Fruit fly (Drosophila melanogaster) S2 (cell line): ENCODE measurements around the gene CG6893.

Source experiments
- CG8478 ChIP-seq: fragments of >200 bp; optimal IDR thresholded peaks from 2 replicates; lab custom pipeline; 2018
- CTCF ChIP-seq, 2 experiments: fragments of >200 bp; optimal IDR thresholded peaks; 2 replicates each; lab custom pipeline; 2018

The CG6893 gene

DNA sequence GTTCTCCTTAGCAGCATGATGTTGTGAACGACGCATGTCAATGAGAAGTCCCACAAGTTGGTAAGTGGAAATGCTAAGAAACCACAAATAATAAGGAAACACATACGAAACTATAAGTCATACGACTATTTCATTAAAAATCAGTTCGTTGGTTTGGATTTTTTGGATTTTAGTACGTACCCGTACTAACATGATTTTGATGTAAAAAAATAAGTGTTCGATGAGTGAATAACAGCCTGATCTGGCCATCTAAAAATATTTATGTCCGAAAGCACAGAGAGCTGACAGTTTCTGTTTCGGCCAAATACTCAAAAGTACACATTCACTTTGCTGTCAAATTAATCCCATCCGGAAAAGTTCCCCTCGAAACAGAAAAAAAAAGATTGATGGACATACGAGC is at the start of gene CG6893:
Gene CG6893, plus strand, starts transcription at position 301 of the 400 bp plus-strand sequence.
- TF ChIP-seq CTCF (optimal IDR thresholded peaks at IDR 0.05; lab: Kevin White, UChicago) (no peak), CG8478 (no peak)

DNA sequence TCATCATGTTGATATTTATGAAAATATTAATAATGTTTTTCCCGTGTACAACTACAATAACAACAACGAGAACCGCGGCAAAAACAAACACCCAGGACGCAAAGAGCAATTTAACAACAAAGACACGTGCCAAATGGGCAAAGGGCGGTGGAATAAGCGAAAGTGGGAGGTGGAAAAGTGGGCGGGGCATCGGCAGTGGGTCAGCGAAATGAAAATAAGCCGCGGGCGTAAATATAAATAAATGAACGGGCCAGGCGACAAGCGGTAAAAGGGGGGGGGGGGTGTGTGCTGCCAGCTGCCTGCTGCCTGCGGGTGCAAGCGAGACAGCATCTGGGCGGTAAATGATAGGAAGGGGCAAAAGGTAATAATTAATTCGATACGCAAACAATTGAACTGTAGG is 40.2 kb upstream of the CG6893 start:
- no peak for TF ChIP-seq CG8478
- no peak for TF ChIP-seq CTCF (optimal IDR thresholded peaks at IDR 0.05; lab: Kevin White, UChicago)

DNA sequence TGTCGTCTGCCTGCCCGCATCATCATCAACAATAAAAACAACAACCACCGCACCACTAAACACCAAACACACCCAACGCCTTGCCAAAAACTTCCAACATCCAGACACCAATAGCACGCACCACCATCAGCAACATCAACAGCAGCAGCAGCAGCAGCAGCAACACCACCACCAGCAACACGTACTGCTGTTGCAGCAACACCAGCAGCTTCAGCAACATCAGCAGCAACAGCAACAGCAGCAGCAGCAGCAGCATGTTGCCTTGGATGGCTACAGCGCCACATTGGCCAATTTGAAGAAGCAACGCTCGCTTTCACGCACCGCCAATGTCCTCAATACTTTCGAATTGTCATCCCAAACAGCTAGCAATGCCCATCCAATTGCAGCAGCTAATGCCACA is 28.4 kb upstream of the CG6893 start:
- no peak for TF ChIP-seq CG8478
- TF ChIP-seq CTCF (optimal IDR thresholded peaks at IDR 0.05; lab: Kevin White, UChicago): no peak

DNA sequence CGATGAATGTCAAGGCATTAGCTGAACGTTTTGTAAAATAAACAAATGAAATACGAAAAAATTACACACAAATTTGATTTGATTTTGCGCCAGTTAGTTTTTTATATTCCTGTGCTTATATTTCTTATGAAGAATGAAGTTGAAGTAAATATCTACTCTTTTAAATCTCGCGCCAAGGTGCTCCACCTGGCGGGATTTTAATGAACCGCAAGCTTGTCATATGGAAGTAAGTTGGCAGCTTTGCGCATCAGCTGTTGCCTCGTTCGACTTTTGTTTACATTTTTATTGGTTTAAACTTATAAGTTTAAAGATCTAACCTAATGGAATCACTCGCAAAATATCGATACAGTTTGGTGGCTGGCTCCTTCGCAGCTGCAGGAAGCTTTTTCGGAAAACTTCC is 26.9 kb upstream of the CG6893 start, which contains the start of gene CG42495:
Gene CG42495, plus strand, starts transcription at position 247 of the 400 bp plus-strand sequence.
- TF ChIP-seq CTCF (optimal IDR thresholded peaks at IDR 0.05; lab: Kevin White, UChicago) (peak; percentile 85 to 92), CG8478 (no peak)

DNA sequence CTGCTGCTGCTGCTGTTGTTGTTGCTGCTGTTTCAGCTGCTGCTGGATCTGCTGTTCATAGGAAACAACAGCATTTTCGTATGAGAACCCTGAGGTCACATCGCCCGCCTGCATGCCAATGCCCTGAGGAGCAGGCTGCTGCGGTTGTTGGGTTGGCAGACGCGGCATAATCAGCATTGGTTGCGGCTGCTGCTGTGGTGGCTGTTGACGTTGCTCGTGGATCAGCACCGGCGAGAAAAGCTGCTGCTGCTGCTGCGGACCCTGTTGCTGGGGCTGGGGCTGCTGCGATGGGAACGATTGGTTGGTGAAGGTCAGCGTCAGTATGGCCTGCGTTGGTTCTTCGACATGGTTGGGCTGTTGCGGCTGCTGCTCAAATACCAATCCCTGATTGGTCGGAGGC is 24.1 kb upstream of the CG6893 start:
- TF ChIP-seq CTCF (optimal IDR thresholded peaks at IDR 0.05; lab: Kevin White, UChicago): no peak
- no peak for TF ChIP-seq CG8478

DNA sequence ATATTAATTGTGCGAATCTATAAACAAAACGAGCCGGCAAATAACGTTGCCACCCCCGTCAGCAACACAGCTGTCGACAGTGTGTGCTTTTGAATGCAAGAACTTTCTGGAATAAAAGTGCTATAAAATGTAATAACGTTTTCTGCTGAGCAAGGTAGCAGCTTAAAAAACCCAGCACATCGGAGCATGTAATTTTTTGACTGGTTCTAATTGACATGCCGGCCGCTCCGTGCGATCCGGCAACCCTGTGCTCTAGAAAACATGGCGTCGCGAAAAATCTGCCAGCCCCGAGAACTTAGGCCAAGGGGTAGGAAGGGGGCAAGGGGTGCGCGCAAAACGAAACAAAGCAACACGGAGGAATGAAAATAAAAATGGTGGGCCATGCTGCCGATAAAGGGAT is 21.8 kb upstream of the CG6893 start:
- TF ChIP-seq CTCF (optimal IDR thresholded peaks at IDR 0.05; lab: Kevin White, UChicago) (no peak), CG8478 (no peak)

DNA sequence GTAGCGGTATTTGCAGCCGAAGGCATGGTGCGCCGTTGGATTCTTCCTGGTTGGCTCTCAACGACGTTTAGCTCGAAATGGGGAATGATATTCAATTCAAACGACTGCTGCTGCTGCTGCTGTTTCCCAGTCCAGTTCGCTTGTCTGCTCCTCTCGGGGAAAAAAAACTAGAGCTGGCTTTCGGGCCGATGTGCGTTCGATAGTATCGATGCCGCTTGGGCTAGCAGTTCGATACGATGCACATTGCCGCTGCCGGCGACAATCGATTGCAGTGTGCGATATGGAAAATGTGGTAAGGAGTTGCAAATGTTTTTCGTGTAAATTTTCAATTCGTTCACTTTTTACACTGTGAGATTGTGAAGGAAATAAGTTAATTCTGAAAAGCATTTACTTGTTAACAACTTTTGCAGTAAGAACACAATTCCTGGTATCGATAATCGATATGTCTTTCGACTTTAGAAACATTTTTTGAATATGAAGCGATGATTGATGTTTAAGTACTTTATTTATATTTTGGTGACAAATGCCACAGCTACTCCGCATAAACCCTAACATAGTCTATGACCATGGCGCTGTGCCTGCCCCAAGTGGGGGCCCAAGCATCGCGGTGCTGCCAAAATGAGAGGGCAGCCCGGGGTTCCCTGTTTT is 20.9 kb upstream of the CG6893 start, which contains the start of gene Capr:
Gene Capr, minus strand, starts transcription at position 339 of the 648 bp plus-strand sequence.
- TF ChIP-seq CTCF (optimal IDR thresholded peaks at IDR 0.05; lab: Kevin White, UChicago) (peak; percentile 37 to 46), CG8478 (no peak)

DNA sequence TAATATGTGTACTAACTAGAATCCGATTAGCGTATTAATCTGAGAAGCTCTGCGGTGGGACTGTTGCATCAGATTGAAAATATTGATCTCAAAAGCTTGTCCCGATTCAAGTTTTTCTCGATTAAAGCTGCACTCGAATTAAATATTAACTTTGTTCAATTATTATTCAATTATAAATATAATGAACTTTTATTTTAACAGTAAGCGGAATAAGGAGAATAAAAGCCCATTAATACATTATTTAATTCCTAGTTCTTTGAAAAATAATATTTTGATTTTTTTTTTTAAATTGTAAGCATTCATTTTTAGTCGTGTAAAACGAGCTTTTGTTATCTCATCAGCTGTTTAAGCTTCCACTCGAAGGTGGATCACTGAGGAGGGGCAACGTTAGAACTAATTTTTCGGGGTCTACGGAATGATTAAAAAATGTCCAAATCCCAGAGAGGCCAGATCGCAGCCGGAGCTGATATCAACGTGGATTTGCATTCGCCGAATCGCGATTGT is 18.6 kb upstream of the CG6893 start, which contains the start of the genes GNBP2 and GNBP1:
Gene GNBP2, minus strand, starts transcription at position 51 of the 504 bp plus-strand sequence.
Gene GNBP1, plus strand, starts transcription at position 438 of the 504 bp plus-strand sequence.
- TF ChIP-seq CG8478 (no peak), CTCF (optimal IDR thresholded peaks at IDR 0.05; lab: Kevin White, UChicago) (no peak)

DNA sequence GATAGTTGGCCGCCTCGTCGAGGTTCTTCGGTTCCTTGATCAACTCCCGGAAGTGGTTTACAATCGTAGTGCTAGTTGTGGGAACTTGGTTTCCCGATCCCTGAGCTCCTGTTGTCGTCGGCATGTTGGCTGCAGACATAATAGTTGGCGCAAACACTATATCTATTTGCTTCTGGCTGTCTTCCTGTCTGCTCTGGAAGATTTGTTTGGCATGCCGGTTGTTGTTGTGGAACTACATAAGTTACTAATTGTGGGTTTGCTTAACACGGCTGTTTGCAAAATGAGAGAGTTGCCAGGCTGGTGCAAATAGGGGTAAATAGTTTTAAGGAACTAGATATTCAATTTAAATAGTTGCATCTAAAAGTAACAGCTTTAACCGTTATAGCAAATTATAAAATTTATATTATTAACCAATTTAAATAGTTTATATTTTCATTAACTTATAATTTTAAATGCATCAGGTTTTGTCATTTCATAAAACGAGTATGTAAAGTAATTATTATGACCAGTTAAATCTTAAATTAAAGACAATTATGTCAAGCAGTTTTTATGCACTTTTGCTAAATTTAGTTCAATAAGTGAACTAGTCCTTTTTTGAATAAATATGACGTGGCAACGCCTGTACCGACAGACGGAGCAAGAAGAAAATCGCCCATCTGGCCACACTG is 12.3 kb upstream of the CG6893 start, which contains the start of the genes Sgf11 and CG32202:
Gene Sgf11, minus strand, starts transcription at position 287 of the 668 bp plus-strand sequence.
Gene CG32202, plus strand, starts transcription at position 635 of the 668 bp plus-strand sequence.
- TF ChIP-seq CG8478 (no peak), CTCF (optimal IDR thresholded peaks at IDR 0.05; lab: Kevin White, UChicago) (no peak)

DNA sequence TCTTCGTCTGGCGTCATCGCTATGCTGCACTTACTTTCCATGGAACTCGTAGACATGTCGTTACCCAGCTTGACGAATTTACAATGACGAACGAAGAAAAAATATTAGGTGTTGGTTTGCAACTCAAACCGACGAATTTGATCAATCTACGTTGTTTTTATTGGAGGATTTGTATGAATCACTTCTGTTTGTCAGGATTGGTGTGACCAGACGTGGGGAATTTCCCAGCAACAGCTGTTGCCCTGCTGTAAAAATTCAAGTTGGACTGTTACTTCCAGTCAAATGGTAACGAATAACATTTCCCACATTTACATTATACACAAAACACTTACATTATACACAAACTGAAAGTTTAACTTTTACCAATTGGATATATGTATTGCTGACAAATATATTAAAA is 10.1 kb upstream of the CG6893 start, which contains the start of gene Chmp1:
Gene Chmp1, minus strand, starts transcription at position 216 of the 400 bp plus-strand sequence.
- TF ChIP-seq CG8478: no peak
- TF ChIP-seq CTCF (optimal IDR thresholded peaks at IDR 0.05; lab: Kevin White, UChicago): no peak

DNA sequence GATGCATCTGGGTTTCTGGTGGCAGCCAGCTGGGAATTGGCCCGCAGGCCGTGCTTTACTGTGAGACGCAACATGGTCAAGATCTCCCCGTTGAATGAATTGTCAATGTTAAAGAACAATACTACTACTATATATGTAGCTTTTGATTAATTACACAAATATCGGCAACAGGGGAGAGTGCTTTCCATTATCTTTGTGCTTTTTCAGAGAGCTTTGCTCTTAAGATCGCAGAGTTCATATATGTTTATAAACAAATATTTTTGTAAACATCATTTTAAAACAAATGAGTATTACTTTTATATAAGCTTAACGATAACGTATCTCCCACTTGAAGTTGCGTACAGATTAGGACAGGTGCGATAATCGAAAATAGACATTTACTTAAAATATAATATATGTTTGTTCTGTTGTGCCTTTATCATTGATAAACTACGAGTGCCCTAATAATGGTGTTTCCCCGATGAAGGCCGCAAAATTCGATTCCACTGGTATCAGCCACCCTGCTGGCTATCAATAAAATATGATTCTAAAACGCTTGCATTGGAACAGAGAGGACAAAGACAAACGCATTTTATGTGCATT is 7.7 kb upstream of the CG6893 start, which contains the start of gene Cyp12c1:
Gene Cyp12c1, minus strand, starts transcription at position 100 of the 582 bp plus-strand sequence.
- TF ChIP-seq CTCF (optimal IDR thresholded peaks at IDR 0.05; lab: Kevin White, UChicago) (no peak), CG8478 (no peak)

DNA sequence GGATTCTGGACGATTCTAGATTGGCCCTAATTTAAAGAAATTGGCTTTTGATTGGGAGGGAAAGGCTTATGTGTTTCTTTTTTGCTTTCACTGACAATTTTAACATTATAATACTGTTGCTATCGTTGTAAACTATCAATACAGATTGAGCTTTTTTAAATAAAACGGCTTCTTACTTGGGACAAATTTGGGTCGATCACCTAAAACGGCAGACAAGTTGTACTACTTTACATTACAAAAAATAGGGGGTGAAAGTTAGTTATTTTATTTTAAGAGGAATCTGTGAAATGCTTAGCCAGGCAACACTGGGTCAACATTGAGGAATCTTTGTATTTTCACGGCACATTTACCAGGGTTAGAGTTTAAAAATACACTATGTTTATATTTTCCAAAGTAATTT is 4.3 kb downstream of the CG6893 start, which contains the start of gene Dic4:
Gene Dic4, minus strand, starts transcription at position 101 of the 400 bp plus-strand sequence.
- TF ChIP-seq CG8478: no peak

DNA sequence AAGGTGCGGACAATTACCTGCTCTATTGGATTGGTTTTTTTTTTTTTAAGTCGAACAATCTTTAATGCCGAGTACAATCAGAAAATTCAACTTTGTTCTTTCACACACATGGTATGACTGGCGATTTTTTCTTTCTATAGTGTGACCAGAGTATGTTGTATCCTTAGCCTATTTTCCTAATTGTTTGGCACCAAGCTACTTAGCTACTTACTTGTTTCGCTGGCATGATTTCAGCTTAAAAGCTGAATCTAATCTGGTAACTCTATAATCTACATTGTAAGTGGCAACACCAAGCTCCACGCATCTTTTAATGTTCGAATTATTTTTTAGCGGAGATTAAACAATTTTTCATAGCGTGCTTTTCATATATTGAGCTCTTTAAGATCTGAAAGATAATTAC is 29.2 kb downstream of the CG6893 start, which contains the start of gene CG12477:
Gene CG12477, minus strand, starts transcription at position 101 of the 400 bp plus-strand sequence.
- TF ChIP-seq CG8478 (no peak), CTCF (optimal IDR thresholded peaks at IDR 0.05; lab: Kevin White, UChicago) (no peak)

DNA sequence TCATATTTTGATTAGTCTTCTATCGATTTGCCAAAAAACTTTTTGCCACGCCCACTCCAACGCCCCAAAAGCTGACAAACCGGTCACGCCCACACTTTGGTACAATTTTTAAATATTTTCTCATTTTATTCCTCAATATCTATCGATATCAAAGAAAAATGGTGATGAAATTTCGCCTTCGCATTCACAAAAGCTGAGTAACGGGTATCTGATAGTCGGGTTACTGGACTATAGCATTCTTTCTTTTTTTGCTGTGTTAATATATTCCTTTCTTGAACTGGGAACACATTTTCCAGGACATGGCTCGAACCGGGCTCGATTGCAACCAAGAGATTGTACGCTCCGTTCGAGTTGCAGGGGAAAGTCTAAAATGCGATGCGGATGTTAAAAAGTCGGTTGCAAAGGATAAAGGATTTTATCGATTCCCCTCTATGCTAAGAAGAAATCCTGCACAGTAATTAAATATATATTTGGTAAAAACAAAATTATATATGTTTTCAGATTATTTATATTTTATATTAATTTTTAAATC is 49.0 kb downstream of the CG6893 start:
- TF ChIP-seq CTCF (optimal IDR thresholded peaks at IDR 0.05; lab: Kevin White, UChicago): no peak

DNA sequence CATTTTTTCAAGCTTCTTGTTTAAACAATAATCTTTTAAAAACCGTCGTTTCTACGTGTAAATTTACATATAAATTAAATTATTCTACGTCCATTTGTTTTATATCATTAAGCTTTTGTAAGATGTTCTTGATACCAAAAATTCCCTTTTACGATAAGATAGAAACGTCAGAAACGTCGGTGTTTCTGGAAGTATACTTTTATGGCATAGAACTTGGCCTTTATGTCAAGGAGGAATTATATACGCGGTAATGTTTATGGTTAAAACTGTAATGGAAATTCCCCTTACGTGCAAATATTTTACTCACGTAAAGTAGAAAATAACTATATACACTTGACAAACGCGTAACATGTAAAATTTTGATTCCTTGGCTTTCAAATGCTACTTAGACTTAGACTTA is 49.7 kb downstream of the CG6893 start:
- TF ChIP-seq CG8478: no peak
- TF ChIP-seq CTCF (optimal IDR thresholded peaks at IDR 0.05; lab: Kevin White, UChicago): peak; percentile 50 to 61
